Worm (Caenorhabditis elegans) whole organism, L3 larva: ENCODE measurements around the gene F07C6.4.

Experiments used
- R02D3.7 ChIP-seq: fragments of 150-350 bp; optimal IDR thresholded peaks from 2 replicates; lab custom pipeline; 2014; ENCODE audit warnings: missing biosample characterization, missing genetic modification characterization
- ZK546.5 ChIP-seq: sonication (generic microtip); optimal IDR thresholded peaks from 2 replicates; lab custom pipeline; 2017; ENCODE audit warnings: missing biosample characterization, missing genetic modification characterization
- aly-2 ChIP-seq: fragments of 150-350 bp; optimal IDR thresholded peaks from 2 replicates; lab custom pipeline; 2014; ENCODE audit warnings: missing biosample characterization, missing genetic modification characterization
- ama-1 ChIP-seq: fragments of 150-350 bp; optimal IDR thresholded peaks from 2 replicates; lab custom pipeline; 2018
- ceh-82 ChIP-seq: fragments of 150-350 bp; optimal IDR thresholded peaks from 2 replicates; lab custom pipeline; 2014; ENCODE audit warnings: missing biosample characterization, missing genetic modification characterization
- ceh-9 ChIP-seq: sonication (generic microtip); optimal IDR thresholded peaks from 2 replicates; lab custom pipeline; 2018; ENCODE audit warnings: missing biosample characterization, missing genetic modification characterization
- daf-12 ChIP-seq: fragments of 150-350 bp; optimal IDR thresholded peaks from 2 replicates; lab custom pipeline; 2014; ENCODE audit warnings: missing biosample characterization, missing genetic modification reagents, missing genetic modification characterization
- fkh-10 ChIP-seq: sonication (generic microtip); optimal IDR thresholded peaks from 2 replicates; lab custom pipeline; 2017; ENCODE audit warnings: missing biosample characterization, missing genetic modification reagents, missing genetic modification characterization
- fos-1 ChIP-seq: fragments of 150-350 bp; optimal IDR thresholded peaks from 2 replicates; lab custom pipeline; 2014; ENCODE audit warnings: missing biosample characterization, missing genetic modification characterization
- hmg-11 ChIP-seq: sonication (generic microtip); optimal IDR thresholded peaks from 2 replicates; lab custom pipeline; 2016; ENCODE audit warnings: missing genetic modification characterization, missing compliant biosample characterization
- jun-1 ChIP-seq: fragments of 150-350 bp; optimal IDR thresholded peaks from 2 replicates; lab custom pipeline; 2014; ENCODE audit warnings: missing biosample characterization, missing genetic modification reagents, missing genetic modification characterization
- lin-15B ChIP-seq: fragments of 150-350 bp; optimal IDR thresholded peaks from 2 replicates; lab custom pipeline; 2014; ENCODE audit warnings: missing biosample characterization, missing genetic modification characterization
- lin-39 ChIP-seq: fragments of 150-350 bp; optimal IDR thresholded peaks from 2 replicates; lab custom pipeline; 2018; ENCODE audit warnings: missing biosample characterization, missing genetic modification reagents, missing genetic modification characterization
- mdl-1 ChIP-seq: fragments of 150-350 bp; optimal IDR thresholded peaks from 2 replicates; lab custom pipeline; 2014; ENCODE audit warnings: missing biosample characterization, missing genetic modification characterization
- nfya-1 ChIP-seq: sonication (generic microtip); optimal IDR thresholded peaks from 2 replicates; lab custom pipeline; 2017; ENCODE audit warnings: missing genetic modification characterization, mild to moderate bottlenecking, missing compliant biosample characterization, antibody characterized with exemption, moderate library complexity; ENCODE audit not compliant: insufficient read depth
- nhr-11 ChIP-seq: fragments of 150-350 bp; optimal IDR thresholded peaks from 2 replicates; lab custom pipeline; 2014; ENCODE audit warnings: missing biosample characterization, missing genetic modification characterization
- nhr-12 ChIP-seq: fragments of 150-350 bp; optimal IDR thresholded peaks from 2 replicates; lab custom pipeline; 2014; ENCODE audit warnings: missing biosample characterization, missing genetic modification characterization
- nhr-237 ChIP-seq: fragments of 150-350 bp; optimal IDR thresholded peaks from 2 replicates; lab custom pipeline; 2014; ENCODE audit warnings: missing biosample characterization, missing genetic modification characterization
- nhr-25 ChIP-seq: sonication (generic microtip); optimal IDR thresholded peaks from 2 replicates; lab custom pipeline; 2017; ENCODE audit warnings: missing biosample characterization, missing genetic modification characterization
- nhr-43 ChIP-seq: sonication (generic microtip); optimal IDR thresholded peaks from 2 replicates; lab custom pipeline; 2016; ENCODE audit warnings: mild to moderate bottlenecking, missing genetic modification characterization, missing compliant biosample characterization; ENCODE audit not compliant: poor library complexity, severe bottlenecking
- nhr-77 ChIP-seq: fragments of 150-350 bp; optimal IDR thresholded peaks from 2 replicates; lab custom pipeline; 2014; ENCODE audit warnings: missing biosample characterization, missing genetic modification characterization
- pha-4 ChIP-seq: fragments of 150-350 bp; optimal IDR thresholded peaks from 2 replicates; lab custom pipeline; 2014; ENCODE audit warnings: missing biosample characterization, missing genetic modification reagents, missing genetic modification characterization
- pqm-1 ChIP-seq: fragments of 150-350 bp; optimal IDR thresholded peaks from 2 replicates; lab custom pipeline; 2017; ENCODE audit warnings: missing biosample characterization, missing genetic modification characterization, inconsistent platforms
- sea-2 ChIP-seq: fragments of 150-350 bp; sonication (generic microtip); optimal IDR thresholded peaks from 4 replicates; lab custom pipeline; 2014; ENCODE audit warnings: missing biosample characterization, missing genetic modification reagents, missing genetic modification characterization
- snpc-4 ChIP-seq: fragments of 150-350 bp; optimal IDR thresholded peaks from 2 replicates; lab custom pipeline; 2014; ENCODE audit warnings: missing biosample characterization, missing genetic modification characterization
- tbx-2 ChIP-seq: sonication (generic microtip); optimal IDR thresholded peaks from 2 replicates; lab custom pipeline; 2016; ENCODE audit warnings: mild to moderate bottlenecking, missing genetic modification characterization, missing compliant biosample characterization
- unc-39 ChIP-seq: sonication (generic microtip); optimal IDR thresholded peaks from 4 replicates; lab custom pipeline; 2017; ENCODE audit warnings: missing biosample characterization, missing genetic modification characterization
- zag-1 ChIP-seq: fragments of 150-350 bp; optimal IDR thresholded peaks from 2 replicates; lab custom pipeline; 2014; ENCODE audit warnings: missing biosample characterization, missing genetic modification characterization
- ztf-11 ChIP-seq: fragments of 150-350 bp; optimal IDR thresholded peaks from 2 replicates; lab custom pipeline; 2014; ENCODE audit warnings: missing biosample characterization, missing genetic modification characterization

The F07C6.4 gene

DNA sequence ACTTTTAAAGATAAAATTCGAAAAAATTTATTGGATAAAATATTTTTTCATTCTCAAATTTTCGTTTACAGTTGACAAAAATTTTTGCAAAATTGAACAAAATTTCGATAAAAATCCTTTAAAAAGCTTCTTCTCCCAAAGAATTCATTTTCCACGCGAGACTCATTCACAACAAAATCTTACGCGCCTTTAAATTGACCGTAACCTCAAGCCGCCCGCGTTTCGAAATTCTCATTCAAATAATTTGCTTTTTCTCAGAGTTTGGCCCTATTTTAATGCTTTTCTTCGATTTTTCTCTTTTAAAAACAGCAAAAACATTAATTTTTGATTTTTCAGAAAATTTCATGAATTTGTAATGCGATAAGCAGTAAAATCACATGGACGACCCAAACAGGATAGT, at the start of gene F07C6.4:
TSS of gene F07C6.4 (plus strand) at position 330 of the 400 bp plus-strand sequence.
- TF ChIP-seq ztf-11 (tag; lab: Kevin White, UChicago) (no peak), tbx-2 (tag; lab: Kevin White, UChicago) (no peak), ceh-82 (tag; lab: Kevin White, UChicago) (no peak), fos-1 (tag; lab: Kevin White, UChicago) (no peak), sea-2 (GFP tag; lab: Kevin White, UChicago) (no peak)

DNA sequence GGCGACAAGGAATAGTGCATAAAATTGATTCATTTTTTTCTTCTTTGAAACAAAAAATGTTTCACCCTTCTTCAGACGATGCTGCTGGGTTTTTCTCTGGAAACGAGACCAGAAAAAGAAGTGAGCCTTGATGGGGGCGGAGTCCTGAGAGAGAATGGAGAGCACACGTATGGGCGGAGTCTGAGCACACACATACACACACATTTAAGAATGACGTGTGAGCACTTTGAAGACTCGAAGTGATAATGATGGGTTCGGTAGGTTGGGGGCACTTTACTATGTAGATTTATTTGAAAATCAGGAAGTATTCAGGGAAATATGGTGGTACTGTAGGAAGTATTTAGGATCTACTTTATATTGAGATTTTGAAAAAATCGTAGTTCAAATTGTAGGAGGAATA, 48.3 kb upstream of the F07C6.4 start, which contains the start of gene flp-9:
TSS of gene flp-9 (minus strand) at position 101 of the 400 bp plus-strand sequence.
- TF ChIP-seq jun-1 (tag; lab: Kevin White, UChicago) = no peak
- TF ChIP-seq unc-39 (tag; lab: Kevin White, UChicago) = no peak
- TF ChIP-seq ZK546.5 (tag; lab: Kevin White, UChicago) = no peak
- no peak for TF ChIP-seq nhr-12 (tag; lab: Kevin White, UChicago)
- no peak for TF ChIP-seq snpc-4 (tag; lab: Kevin White, UChicago)
- no peak for TF ChIP-seq ama-1 (lab: Kevin White, UChicago)
- TF ChIP-seq aly-2 (tag; lab: Kevin White, UChicago) = no peak
- TF ChIP-seq ceh-9 (tag; lab: Kevin White, UChicago) = no peak
- TF ChIP-seq nhr-237 (tag; lab: Kevin White, UChicago) = no peak
- no peak for TF ChIP-seq nhr-25 (tag; lab: Kevin White, UChicago)
- no peak for TF ChIP-seq zag-1 (tag; lab: Kevin White, UChicago)
- TF ChIP-seq nhr-11 (tag; lab: Kevin White, UChicago) = no peak
- TF ChIP-seq daf-12 (tag; lab: Kevin White, UChicago) = no peak
- no peak for TF ChIP-seq nhr-77 (tag; lab: Kevin White, UChicago)
- no peak for TF ChIP-seq nhr-43
- TF ChIP-seq lin-39 (tag; lab: Kevin White, UChicago) = no peak
- TF ChIP-seq pha-4 (tag; lab: Kevin White, UChicago) = no peak
- TF ChIP-seq nfya-1 (tag; lab: Kevin White, UChicago) = no peak
- TF ChIP-seq hmg-11 = no peak
- TF ChIP-seq R02D3.7 = no peak

- TF ChIP-seq fkh-10 (GFP tag; lab: Kevin White, UChicago) (peak; percentile 62), zag-1 (tag; lab: Kevin White, UChicago) (no peak)
Measured at ce11 chrIV:12762782-12763181, 42.9 kb upstream of the F07C6.4 start.

- no peak for TF ChIP-seq unc-39 (tag; lab: Kevin White, UChicago)
- no peak for TF ChIP-seq fkh-10 (GFP tag; lab: Kevin White, UChicago)
- peak; percentile 53 for TF ChIP-seq pqm-1 (tag; lab: Kevin White, UChicago)
Measured at ce11 chrIV:12765067-12765466, 40.7 kb upstream of the F07C6.4 start, which contains the start of gene ZK897.10. ZK897.10 (plus strand) TSS chrIV:12765351.

- TF ChIP-seq fkh-10 (GFP tag; lab: Kevin White, UChicago) (peak; percentile 65), lin-39 (tag; lab: Kevin White, UChicago) (peak; percentile 89), nhr-11 (tag; lab: Kevin White, UChicago) (peak; percentile 43), tbx-2 (tag; lab: Kevin White, UChicago) (peak; percentile 38), mdl-1 (tag; lab: Kevin White, UChicago) (peak; percentile 37), ztf-11 (tag; lab: Kevin White, UChicago) (no peak), aly-2 (tag; lab: Kevin White, UChicago) (no peak), snpc-4 (tag; lab: Kevin White, UChicago) (peak; percentile 20), nfya-1 (tag; lab: Kevin White, UChicago) (peak; percentile 73), pha-4 (tag; lab: Kevin White, UChicago) (no peak), hmg-11 (peak; percentile 67), lin-15B (tag; lab: Kevin White, UChicago) (peak; percentile 26)
Measured at ce11 chrIV:12771414-12771813, 34.3 kb upstream of the F07C6.4 start.

DNA sequence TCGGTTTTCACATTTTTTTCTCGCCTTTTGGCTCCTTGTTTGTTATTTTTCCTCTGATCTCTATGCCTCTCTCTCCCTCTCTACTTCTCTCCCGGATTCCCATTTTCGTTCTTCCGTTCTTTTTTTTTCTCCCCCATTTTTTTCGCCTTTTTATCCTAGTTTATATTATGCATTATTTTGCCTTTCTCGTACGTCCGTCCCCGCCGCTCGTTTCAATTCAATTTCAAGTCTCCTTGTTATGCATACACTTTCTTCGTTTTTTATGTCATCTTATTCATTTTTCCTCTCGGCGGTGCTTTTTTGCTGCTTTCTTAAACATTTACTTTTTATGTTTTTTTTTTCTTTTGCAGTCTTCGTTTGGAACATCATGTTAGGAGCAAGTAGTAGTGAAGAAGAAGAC, 32.2 kb upstream of the F07C6.4 start, which contains the start of gene unc-31:
TSS of gene unc-31 (plus strand) at position 349 of the 400 bp plus-strand sequence.
- TF ChIP-seq fkh-10 (GFP tag; lab: Kevin White, UChicago) = peak; percentile 63
- TF ChIP-seq daf-12 (tag; lab: Kevin White, UChicago) = no peak
